Worm (Caenorhabditis elegans): ENCODE data around the gene asp-13.

ce11 chrV:8681050-8681449 lies 38.1 kb upstream of the asp-13 start, which contains the start of gene ZC190.2:
- TF ChIP-seq ets-7 (tag; optimal IDR thresholded peaks at IDR 0.05) (no peak), flt-1 (GFP tag; IDR thresholded peaks at IDR 0.05) (no peak), hmg-4 (GFP tag; optimal IDR thresholded peaks at IDR 0.05) (no peak), sea-1 (GFP tag; conservative IDR thresholded peaks at IDR 0.05) (no peak), ama-1 (optimal IDR thresholded peaks at IDR 0.05) (no peak), tra-4 (tag; optimal IDR thresholded peaks at IDR 0.05) (no peak), ceh-13 (GFP tag; optimal IDR thresholded peaks at IDR 0.05) (no peak), F13C5.2 (tag; optimal IDR thresholded peaks at IDR 0.05) (no peak), scrt-1 (GFP tag; IDR thresholded peaks at IDR 0.05) (no peak), B0310.2 (tag; optimal IDR thresholded peaks at IDR 0.05) (no peak), ceh-36 (tag; optimal IDR thresholded peaks at IDR 0.05) (no peak), hnd-1 (tag; optimal IDR thresholded peaks at IDR 0.05) (no peak), tbx-11 (GFP tag; IDR thresholded peaks at IDR 0.05) (no peak), aly-1 (tag; optimal IDR thresholded peaks at IDR 0.05) (no peak)
